Fruit fly (Drosophila melanogaster): ENCODE results near the gene CG34002.
A peak's percentile ranks its signal among the peaks of the same experiment; 100 is the strongest.

CG34002 gene

DNA sequence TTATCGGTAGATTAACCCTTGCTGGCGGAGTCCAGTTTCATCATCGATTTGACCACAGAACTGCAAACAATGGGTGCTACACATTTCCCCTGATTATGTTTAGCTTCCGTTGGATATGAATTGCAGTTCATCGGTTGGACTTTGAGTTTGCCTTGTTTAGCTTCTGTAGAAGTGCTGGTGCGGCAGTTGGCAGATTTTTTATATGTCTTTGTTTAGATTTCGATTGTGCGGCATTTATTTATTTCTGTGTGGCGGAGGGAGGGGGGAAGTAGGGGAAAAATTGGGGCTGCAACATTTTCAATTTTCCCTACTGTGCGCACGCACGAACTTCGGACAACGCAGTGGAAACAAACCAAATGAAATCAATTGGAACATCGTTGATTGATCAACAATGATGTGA lies 47.5 kb downstream of the CG34002 start (continued):
- TF ChIP-seq CG9139 (GFP tag; optimal IDR thresholded peaks at IDR 0.05) (peak; percentile 42), Smox (GFP tag; optimal IDR thresholded peaks at IDR 0.05) (no peak), CG16779 (tag; optimal IDR thresholded peaks at IDR 0.05) (no peak), Eip78C (GFP tag) (no peak), Hr4 (GFP tag; optimal IDR thresholded peaks at IDR 0.05) (no peak), cyc (GFP tag; optimal IDR thresholded peaks at IDR 0.05) (no peak), vri (GFP tag; optimal IDR thresholded peaks at IDR 0.05) (no peak), lz (GFP tag; optimal IDR thresholded peaks at IDR 0.05) (no peak), CG8119 (GFP tag; IDR thresholded peaks at IDR 0.05) (0 out of 3 replicates have a peak, but pooled peaks have one; percentile 39), spab (GFP tag; optimal IDR thresholded peaks at IDR 0.05) (no peak), acj6 (GFP tag; optimal IDR thresholded peaks at IDR 0.05) (no peak), CG6854 (GFP tag; optimal IDR thresholded peaks at IDR 0.05) (no peak), net (GFP tag; optimal IDR thresholded peaks at IDR 0.05) (peak; percentile 5), CG4318 (GFP tag; optimal IDR thresholded peaks at IDR 0.05) (no peak), CG11762 (GFP tag; optimal IDR thresholded peaks at IDR 0.05; ENCODE audit: insufficient read depth) (no peak), OdsH (GFP tag; optimal IDR thresholded peaks at IDR 0.05) (no peak), fd85E (GFP tag; optimal IDR thresholded peaks at IDR 0.05) (no peak), Sox15 (GFP tag; optimal IDR thresholded peaks at IDR 0.05) (no peak), Lpt (GFP tag; optimal IDR thresholded peaks at IDR 0.05) (no peak), CG6163 (GFP tag; IDR thresholded peaks at IDR 0.05) (0 out of 3 replicates have a peak, but pooled peaks have one; percentile 37), topi (GFP tag; optimal IDR thresholded peaks at IDR 0.05) (no peak), dac (GFP tag; optimal IDR thresholded peaks at IDR 0.05) (no peak), CG6792 (GFP tag; optimal IDR thresholded peaks at IDR 0.05) (no peak), Sox14 (GFP tag; optimal IDR thresholded peaks at IDR 0.05) (no peak), Ets21C (GFP tag; optimal IDR thresholded peaks at IDR 0.05) (no peak), fkh (GFP tag; optimal IDR thresholded peaks at IDR 0.05) (no peak), CG34406 (GFP tag; optimal IDR thresholded peaks at IDR 0.05) (no peak)

dm6 chr3L:17907609-17908160 lies 49.4 kb downstream of the CG34002 start, which contains the start of the genes Prestin and Wdr92:
TSS of gene Prestin (minus strand) at chr3L:17907812.
TSS of gene Wdr92 (plus strand) at chr3L:17908143.
- TF ChIP-seq CG8119 (GFP tag; IDR thresholded peaks at IDR 0.05): no peak; the same call in 2 of the 3 replicates
- TF ChIP-seq Eip78C (GFP tag): peak; percentile 85
- TF ChIP-seq CG16779 (tag; optimal IDR thresholded peaks at IDR 0.05): peak; percentile 55
- TF ChIP-seq CG11902 (GFP tag; optimal IDR thresholded peaks at IDR 0.05): no peak
- no peak for TF ChIP-seq salr (GFP tag; optimal IDR thresholded peaks at IDR 0.05)
- TF ChIP-seq cyc (GFP tag; optimal IDR thresholded peaks at IDR 0.05): peak; percentile 2
- peak; percentile 52 for TF ChIP-seq Sox14 (GFP tag; optimal IDR thresholded peaks at IDR 0.05)
- peak; percentile 57; the same call in 1 of the 2 replicates for TF ChIP-seq CG15336 (GFP tag; IDR thresholded peaks at IDR 0.05)
- TF ChIP-seq Hr39 (GFP tag; optimal IDR thresholded peaks at IDR 0.05): no peak
- peak; percentile 58; the same call in 2 of the 3 replicates for TF ChIP-seq eg (GFP tag; IDR thresholded peaks at IDR 0.05)
- TF ChIP-seq Ets21C (GFP tag; optimal IDR thresholded peaks at IDR 0.05): no peak
- no peak for TF ChIP-seq CG3919 (GFP tag; optimal IDR thresholded peaks at IDR 0.05)
- no peak for TF ChIP-seq CG6276 (GFP tag; optimal IDR thresholded peaks at IDR 0.05)
- no peak for TF ChIP-seq achi (GFP tag; optimal IDR thresholded peaks at IDR 0.05)
- TF ChIP-seq OdsH (GFP tag; optimal IDR thresholded peaks at IDR 0.05): peak; percentile 8
- TF ChIP-seq Sox102F (GFP tag; optimal IDR thresholded peaks at IDR 0.05): peak; percentile 35
- TF ChIP-seq CG8632 (GFP tag; optimal IDR thresholded peaks at IDR 0.05): no peak
- no peak for TF ChIP-seq fd85E (GFP tag; optimal IDR thresholded peaks at IDR 0.05)
- TF ChIP-seq Eip93F (GFP tag; optimal IDR thresholded peaks at IDR 0.05): peak; percentile 40
- no peak for TF ChIP-seq Gug (GFP tag; IDR thresholded peaks at IDR 0.05)
- TF ChIP-seq CG6163 (GFP tag; IDR thresholded peaks at IDR 0.05): no peak
- no peak for TF ChIP-seq CG1621 (tag; optimal IDR thresholded peaks at IDR 0.05)
- TF ChIP-seq esn (GFP tag; optimal IDR thresholded peaks at IDR 0.05): peak; percentile 21
- TF ChIP-seq CG4318 (GFP tag; optimal IDR thresholded peaks at IDR 0.05): no peak
- TF ChIP-seq Ets96B (tag; optimal IDR thresholded peaks at IDR 0.05): no peak
- peak; percentile 76 for TF ChIP-seq vri (GFP tag; optimal IDR thresholded peaks at IDR 0.05)
- TF ChIP-seq Lpt (GFP tag; optimal IDR thresholded peaks at IDR 0.05): peak; percentile 7
- no peak for TF ChIP-seq Hr4 (GFP tag; optimal IDR thresholded peaks at IDR 0.05)
- TF ChIP-seq CG9139 (GFP tag; optimal IDR thresholded peaks at IDR 0.05): peak; percentile 12
- peak; percentile 24 for TF ChIP-seq CG3032 (tag; optimal IDR thresholded peaks at IDR 0.05)
- peak; percentile 36 for TF ChIP-seq CG6808 (GFP tag; optimal IDR thresholded peaks at IDR 0.05)
- no peak for TF ChIP-seq Met (GFP tag; optimal IDR thresholded peaks at IDR 0.05)
- no peak for TF ChIP-seq Blimp-1 (GFP tag; optimal IDR thresholded peaks at IDR 0.05)
- peak; percentile 60 for TF ChIP-seq dsx (GFP tag; optimal IDR thresholded peaks at IDR 0.05; ENCODE audit: poor library complexity, severe bottlenecking)
- TF ChIP-seq ss (GFP tag; optimal IDR thresholded peaks at IDR 0.05): peak; percentile 46 to 61

All from whole organism, prepupa.